Worm (Caenorhabditis elegans) whole organism, dauer: Measurements from ENCODE around the gene vms-1.

ENCODE experiments used
- unc-62 ChIP-seq: sonication (generic microtip); optimal IDR thresholded peaks from 2 replicates; lab custom pipeline; 2017; ENCODE audit warnings: missing biosample characterization, missing genetic modification reagents, missing genetic modification characterization

The vms-1 gene

ce11 chrIII:8091408-8091807 is 3.1 kb downstream of the vms-1 start, which contains the start of gene idi-1:
Gene idi-1 (plus strand): TSS chrIII:8091708.
- no peak for TF ChIP-seq unc-62 (GFP tag; lab: Kevin White, UChicago)

DNA sequence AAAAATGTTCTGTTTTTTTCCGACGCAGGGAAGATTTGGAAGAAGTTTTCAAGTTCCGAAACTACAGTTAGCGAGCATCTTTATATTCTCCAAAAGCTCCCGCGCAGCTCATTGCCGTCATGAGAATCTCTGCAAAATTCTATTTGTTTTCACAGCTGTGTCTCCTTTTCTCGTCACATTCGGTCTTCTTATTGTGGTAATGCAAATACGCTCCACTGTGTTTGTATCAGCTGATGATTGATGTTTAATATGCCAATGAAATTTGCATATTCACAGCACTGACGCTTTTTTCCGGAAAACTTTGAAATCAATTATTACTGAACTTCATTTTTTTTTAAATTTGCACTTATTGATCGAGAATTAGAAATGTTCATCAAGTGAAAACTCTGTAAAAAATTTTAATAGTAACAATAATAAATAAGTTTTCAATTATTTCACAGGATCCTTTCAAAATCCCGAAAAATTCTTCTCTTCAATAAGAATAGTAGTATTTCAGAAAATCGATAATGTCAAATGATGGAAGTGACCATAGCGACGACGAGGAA is 4.8 kb downstream of the vms-1 start, which contains the start of gene K06H7.2:
K06H7.2 (plus strand) TSS at position 495 of the 545 bp plus-strand sequence.
- TF ChIP-seq unc-62 (GFP tag; lab: Kevin White, UChicago): no peak

ce11 chrIII:8098116-8098515 is 9.8 kb downstream of the vms-1 start, which contains the start of gene K06H7.8:
Gene K06H7.8 (minus strand): TSS chrIII:8098216.
- TF ChIP-seq unc-62 (GFP tag; lab: Kevin White, UChicago): no peak

- TF ChIP-seq unc-62 (GFP tag; lab: Kevin White, UChicago): no peak
These were observed 10.7 kb downstream of the vms-1 start, which contains the start of gene K06H7.1 for ce11 chrIII:8099022-8099421. Gene K06H7.1 (plus strand): TSS chrIII:8099322.

- TF ChIP-seq unc-62 (GFP tag; lab: Kevin White, UChicago): no peak
These were observed 12.6 kb downstream of the vms-1 start, which contains the start of gene plk-1 for ce11 chrIII:8100960-8101359. Gene plk-1 (plus strand): TSS chrIII:8101348.

DNA sequence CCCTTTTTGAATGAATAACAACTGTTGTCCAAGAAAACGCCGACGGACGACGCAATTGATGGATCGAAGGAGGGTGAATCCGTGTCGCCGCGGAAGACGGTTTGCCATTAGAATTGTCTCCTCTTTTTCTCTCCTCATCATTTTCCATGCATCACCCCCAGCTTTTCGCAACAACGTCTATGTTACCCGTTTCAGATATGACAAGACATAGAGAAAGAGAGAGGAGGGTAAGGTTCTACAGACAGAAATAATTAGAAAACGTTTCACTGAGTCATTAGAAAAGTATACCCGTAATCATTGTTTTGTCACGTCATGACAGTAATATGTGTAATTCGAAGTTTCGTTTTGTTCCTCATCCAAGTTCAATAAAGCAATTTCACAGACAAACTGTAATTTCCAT is 17.4 kb downstream of the vms-1 start:
- no peak for TF ChIP-seq unc-62 (GFP tag; lab: Kevin White, UChicago)

DNA sequence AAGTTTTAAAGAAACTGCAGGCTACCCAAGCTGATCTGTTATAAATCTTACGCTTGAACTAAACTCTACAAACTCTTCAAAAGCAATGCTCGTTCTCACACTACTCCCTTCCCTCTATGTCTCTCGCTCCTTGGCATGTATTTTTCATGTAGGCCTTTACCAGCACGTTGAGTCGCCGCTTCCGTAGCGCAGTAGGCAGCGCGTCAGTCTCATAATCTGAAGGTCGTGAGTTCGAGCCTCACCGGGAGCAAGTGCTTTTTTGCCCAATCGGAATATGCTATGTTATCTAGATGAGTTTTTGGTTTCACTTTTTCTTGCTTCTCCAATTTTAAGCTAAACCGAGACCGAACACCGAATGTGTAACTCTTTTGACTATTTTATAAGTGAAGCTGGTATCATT is 18.1 kb downstream of the vms-1 start:
- no peak for TF ChIP-seq unc-62 (GFP tag; lab: Kevin White, UChicago)

DNA sequence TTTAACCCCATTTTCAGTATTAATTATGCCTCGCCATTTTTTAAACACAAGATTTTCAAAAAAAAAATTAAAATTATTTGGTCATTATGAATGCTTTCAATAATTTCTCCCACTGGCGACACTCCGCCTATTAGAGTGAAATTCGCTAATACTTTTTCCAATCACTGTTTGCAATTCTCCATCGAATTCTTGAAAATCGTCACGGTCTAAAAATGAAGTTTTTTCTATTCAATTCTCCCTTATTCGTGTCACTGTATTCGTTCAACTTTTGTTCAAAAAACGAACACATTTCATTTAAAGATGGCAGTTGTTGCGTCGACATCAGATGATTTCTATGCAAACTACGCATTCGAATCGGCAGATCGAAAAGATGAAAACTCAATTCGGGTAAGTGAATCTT is 20.2 kb downstream of the vms-1 start, which contains the start of gene C14B9.3:
C14B9.3 (plus strand) TSS at position 301 of the 400 bp plus-strand sequence.
- TF ChIP-seq unc-62 (GFP tag; lab: Kevin White, UChicago): no peak

ce11 chrIII:8109459-8110057 is 21.2 kb downstream of the vms-1 start:
- no peak for TF ChIP-seq unc-62 (GFP tag; lab: Kevin White, UChicago)

DNA sequence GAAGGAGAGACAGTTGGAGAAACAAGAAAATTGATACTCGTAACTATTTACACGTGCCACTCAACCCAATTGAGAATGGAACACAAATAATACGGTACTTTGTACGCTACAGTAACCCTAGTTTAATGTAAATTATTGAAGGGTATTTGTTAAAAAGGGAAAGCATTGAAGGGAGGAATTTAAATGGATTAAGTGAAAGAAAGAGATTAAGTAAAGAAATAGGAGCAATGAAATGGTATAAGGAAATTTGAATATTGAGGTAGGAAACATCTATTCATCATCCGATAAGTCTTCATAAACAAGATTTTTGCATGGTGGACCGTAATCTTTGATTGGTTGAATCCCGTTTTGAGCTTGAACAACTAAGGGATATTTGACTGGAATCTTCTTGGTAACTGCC is 23.0 kb downstream of the vms-1 start:
- no peak for TF ChIP-seq unc-62 (GFP tag; lab: Kevin White, UChicago)

DNA sequence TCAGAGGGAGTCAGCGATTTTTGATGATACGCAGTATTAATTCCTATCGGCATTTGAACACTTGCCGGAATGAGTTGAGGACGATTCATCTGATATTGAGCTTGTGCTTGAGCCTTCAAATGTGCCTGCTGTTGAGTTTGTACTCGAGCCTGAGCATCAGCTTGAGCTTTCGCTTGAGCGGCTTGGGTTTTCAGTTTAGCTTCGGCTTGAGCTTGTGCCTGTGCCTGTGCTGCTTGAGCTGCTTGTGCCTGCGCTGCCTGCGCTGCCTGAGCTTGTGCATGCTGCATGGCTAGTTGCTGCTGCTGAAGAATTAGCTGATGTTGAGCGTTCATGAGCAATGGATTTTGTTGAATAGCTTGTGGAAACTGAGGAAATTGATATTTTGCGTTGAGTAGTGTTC is 27.5 kb downstream of the vms-1 start:
- TF ChIP-seq unc-62 (GFP tag; lab: Kevin White, UChicago): no peak

- no peak for TF ChIP-seq unc-62 (GFP tag; lab: Kevin White, UChicago)
These were observed 28.8 kb downstream of the vms-1 start for ce11 chrIII:8117155-8117554.

- TF ChIP-seq unc-62 (GFP tag; lab: Kevin White, UChicago): no peak
These were observed 32.8 kb downstream of the vms-1 start, which contains the start of gene gei-8 for ce11 chrIII:8121132-8121531. Gene gei-8 (minus strand): TSS chrIII:8121232.

ce11 chrIII:8121923-8122322 is 33.6 kb downstream of the vms-1 start:
- no peak for TF ChIP-seq unc-62 (GFP tag; lab: Kevin White, UChicago)

- no peak for TF ChIP-seq unc-62 (GFP tag; lab: Kevin White, UChicago)
These were observed 36.0 kb downstream of the vms-1 start for ce11 chrIII:8124323-8124722.

DNA sequence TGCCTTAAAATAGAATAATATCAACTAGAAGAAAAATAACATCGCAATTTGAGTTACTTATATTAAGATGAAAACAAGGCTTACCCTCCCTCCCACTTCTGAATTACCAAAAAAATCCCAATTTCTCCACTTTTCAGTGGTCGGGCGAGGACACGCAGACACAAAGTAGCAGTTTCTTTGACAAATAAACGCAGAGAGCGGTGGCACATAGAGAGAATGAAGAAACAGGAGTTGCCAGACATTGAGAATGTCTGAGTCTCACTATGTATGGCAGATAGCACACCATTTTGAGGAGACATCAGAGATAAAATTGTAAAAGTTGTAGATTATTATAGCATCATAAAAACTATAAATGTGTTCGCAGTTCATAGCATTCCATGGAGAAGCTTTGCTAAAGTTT is 36.9 kb downstream of the vms-1 start:
- TF ChIP-seq unc-62 (GFP tag; lab: Kevin White, UChicago): no peak

DNA sequence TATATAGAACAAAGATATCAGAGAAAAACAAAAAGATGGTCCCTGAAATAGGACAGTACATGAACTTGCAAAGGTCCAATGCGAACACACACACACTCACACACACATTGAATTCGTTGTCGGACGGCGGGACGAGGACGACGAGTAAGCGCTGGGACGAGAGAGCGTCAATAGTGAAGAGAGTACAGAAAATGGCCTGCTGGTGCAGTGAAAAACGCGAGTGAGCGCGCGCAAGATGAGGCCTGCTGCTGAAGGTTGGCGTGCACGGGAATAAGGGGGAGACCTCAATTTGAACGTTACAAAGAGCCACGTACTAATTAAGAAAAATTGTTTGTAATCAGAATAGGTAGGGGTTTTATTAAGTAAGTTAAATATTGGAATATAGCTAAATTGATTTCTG is 38.6 kb downstream of the vms-1 start:
- TF ChIP-seq unc-62 (GFP tag; lab: Kevin White, UChicago): no peak
